Worm (Caenorhabditis elegans) whole organism, midembryonic: ENCODE data around the gene bre-1.

Experiments used
- T22C8.4 ChIP-seq: fragments of 200-800 bp; sonication (Bioruptor generic); IDR thresholded peaks from 2 replicates; pipeline ENCODE4 v1.3.6; 2022; ENCODE audit warnings: missing genetic modification characterization, missing compliant biosample characterization
- cog-1 ChIP-seq: sonication (generic microtip); optimal IDR thresholded peaks from 2 replicates; lab custom pipeline; 2016; ENCODE audit warnings: missing genetic modification characterization, missing compliant biosample characterization
- flt-1 ChIP-seq: fragments of 200-800 bp; sonication (Bioruptor generic); IDR thresholded peaks from 2 replicates; pipeline ENCODE4 v1.3.6; 2022; ENCODE audit warnings: missing genetic modification characterization, missing compliant biosample characterization
- klf-2 ChIP-seq: fragments of 200-800 bp; sonication (Bioruptor generic); conservative IDR thresholded peaks from 2 replicates; pipeline ENCODE4 v1.3.6; 2022; ENCODE audit warnings: missing genetic modification reagents, missing genetic modification characterization, missing compliant biosample characterization
- med-1 ChIP-seq: sonication (generic microtip); optimal IDR thresholded peaks from 2 replicates; lab custom pipeline; 2017; ENCODE audit warnings: missing genetic modification characterization, mild to moderate bottlenecking, missing compliant biosample characterization, antibody characterized with exemption, missing genetic modification reagents; ENCODE audit not compliant: insufficient read depth
- ref-1 ChIP-seq: fragments of 200-800 bp; sonication (Bioruptor generic); conservative IDR thresholded peaks from 2 replicates; pipeline ENCODE4 v1.3.6; 2022; ENCODE audit warnings: missing genetic modification reagents, missing genetic modification characterization, missing compliant biosample characterization
- tab-1 ChIP-seq: fragments of 200-800 bp; sonication (Bioruptor generic); IDR thresholded peaks from 2 replicates; pipeline ENCODE4 v1.3.6; 2022; ENCODE audit warnings: missing genetic modification characterization, missing compliant biosample characterization
- ztf-23 ChIP-seq: fragments of 200-800 bp; sonication (Bioruptor generic); IDR thresholded peaks from 2 replicates; pipeline ENCODE4 v1.3.6; 2022; ENCODE audit warnings: missing genetic modification reagents, missing genetic modification characterization, missing compliant biosample characterization
- ztf-29 ChIP-seq: fragments of 200-800 bp; sonication (Bioruptor generic); IDR thresholded peaks from 2 replicates; pipeline ENCODE4 v1.3.6; 2022; ENCODE audit warnings: missing genetic modification reagents, missing genetic modification characterization, missing compliant biosample characterization

bre-1 gene

DNA sequence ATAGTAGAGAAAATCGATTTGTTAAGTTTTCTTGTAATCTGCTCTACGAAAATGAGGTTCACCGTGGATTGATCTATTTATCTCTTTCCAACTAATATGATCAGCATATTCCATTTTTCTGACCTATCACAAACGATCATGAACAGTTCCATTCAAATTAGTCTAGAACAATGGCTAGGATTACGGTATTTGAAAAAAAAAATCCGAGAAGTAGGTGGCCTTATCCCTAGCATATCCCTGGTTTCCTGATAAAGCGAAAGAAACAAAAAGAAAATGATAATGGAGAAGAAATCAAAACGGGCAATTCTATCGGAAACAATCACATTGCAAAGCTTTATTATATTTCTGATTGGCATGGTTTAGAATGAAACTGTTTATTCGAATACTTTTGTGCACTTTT is 5.7 kb downstream of the bre-1 start, which contains the start of gene mltn-12:
TSS of gene mltn-12 (plus strand) at position 301 of the 400 bp plus-strand sequence.
- TF ChIP-seq med-1 (no peak), flt-1 (GFP tag; lab: Robert Waterston, UW) (no peak), tab-1 (GFP tag; lab: Robert Waterston, UW) (no peak), cog-1 (tag; lab: Kevin White, UChicago) (no peak), ref-1 (GFP tag; lab: Robert Waterston, UW) (no peak), ztf-29 (no peak), klf-2 (GFP tag; lab: Robert Waterston, UW) (no peak), ztf-23 (GFP tag; lab: Robert Waterston, UW) (no peak), T22C8.4 (GFP tag; lab: Robert Waterston, UW) (no peak)

- TF ChIP-seq ztf-29 (no peak), med-1 (no peak), flt-1 (GFP tag; lab: Robert Waterston, UW) (no peak), ztf-23 (GFP tag; lab: Robert Waterston, UW) (no peak), klf-2 (GFP tag; lab: Robert Waterston, UW) (no peak), T22C8.4 (GFP tag; lab: Robert Waterston, UW) (no peak), ref-1 (GFP tag; lab: Robert Waterston, UW) (no peak)
Observed at ce11 chrIV:8994487-8994886, 7.4 kb downstream of the bre-1 start.

DNA sequence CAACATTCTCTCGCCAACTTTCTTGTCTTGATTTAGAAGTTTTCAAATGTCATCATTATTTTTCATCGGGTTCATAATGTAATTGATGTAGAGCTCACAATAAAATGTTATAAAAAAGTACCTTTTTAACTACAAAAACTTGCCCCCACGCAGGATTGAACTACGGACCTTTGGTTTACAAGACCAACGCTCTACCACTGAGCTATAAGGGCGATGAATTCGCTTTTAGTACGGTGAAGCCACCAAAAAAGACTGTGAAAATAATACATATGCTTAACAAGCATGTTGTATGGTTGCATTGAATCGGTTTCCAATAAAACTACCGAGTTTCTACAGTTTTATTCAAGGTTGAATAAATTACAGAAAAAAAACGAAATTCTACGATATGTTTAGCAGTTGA is 13.6 kb downstream of the bre-1 start:
- TF ChIP-seq flt-1 (GFP tag; lab: Robert Waterston, UW) = no peak
- no peak for TF ChIP-seq ztf-29
- no peak for TF ChIP-seq klf-2 (GFP tag; lab: Robert Waterston, UW)
- no peak for TF ChIP-seq T22C8.4 (GFP tag; lab: Robert Waterston, UW)
- TF ChIP-seq ref-1 (GFP tag; lab: Robert Waterston, UW) = no peak
- no peak for TF ChIP-seq cog-1 (tag; lab: Kevin White, UChicago)
- no peak for TF ChIP-seq med-1
- no peak for TF ChIP-seq tab-1 (GFP tag; lab: Robert Waterston, UW)
- no peak for TF ChIP-seq ztf-23 (GFP tag; lab: Robert Waterston, UW)

DNA sequence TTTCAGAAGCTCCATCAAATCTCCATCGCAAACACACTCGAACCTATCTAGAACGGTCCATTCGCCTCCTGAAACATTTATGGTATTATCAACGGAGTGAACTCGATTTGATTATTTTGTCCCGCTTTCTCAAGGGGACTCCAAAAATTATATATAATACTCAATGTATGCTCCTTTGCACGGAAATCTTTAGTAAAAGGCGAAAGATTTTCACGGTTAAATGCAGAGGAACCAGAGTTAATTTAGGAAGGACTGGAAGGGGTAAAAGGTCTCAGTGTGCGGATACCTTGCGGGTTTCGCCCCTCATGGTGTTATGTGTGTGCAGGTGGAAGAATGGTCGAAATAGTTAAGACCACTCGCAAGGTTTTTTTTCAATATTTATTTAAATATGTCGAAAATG is 14.1 kb downstream of the bre-1 start:
- no peak for TF ChIP-seq ztf-23 (GFP tag; lab: Robert Waterston, UW)
- no peak for TF ChIP-seq tab-1 (GFP tag; lab: Robert Waterston, UW)
- no peak for TF ChIP-seq klf-2 (GFP tag; lab: Robert Waterston, UW)
- no peak for TF ChIP-seq ref-1 (GFP tag; lab: Robert Waterston, UW)
- no peak for TF ChIP-seq flt-1 (GFP tag; lab: Robert Waterston, UW)
- TF ChIP-seq T22C8.4 (GFP tag; lab: Robert Waterston, UW) = no peak
- TF ChIP-seq med-1 = no peak
- no peak for TF ChIP-seq ztf-29
- no peak for TF ChIP-seq cog-1 (tag; lab: Kevin White, UChicago)

DNA sequence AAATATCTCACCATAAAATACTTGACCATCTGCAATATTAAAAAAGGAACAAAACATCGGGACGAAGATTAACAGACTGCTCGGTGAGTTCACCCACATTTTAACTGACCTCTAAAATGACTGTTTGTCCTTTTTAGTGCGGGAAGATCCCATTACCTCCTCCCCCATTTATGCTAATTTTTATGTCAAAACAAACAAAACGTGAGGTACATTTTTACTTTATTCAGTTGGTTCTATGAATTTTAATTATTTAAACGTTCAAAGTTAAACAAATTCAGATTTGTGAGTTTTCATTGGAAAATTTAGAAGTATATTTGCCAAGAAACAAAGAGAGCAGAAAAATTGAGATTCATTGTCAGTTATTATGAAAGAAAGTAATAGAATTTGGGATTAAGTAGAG is 15.6 kb downstream of the bre-1 start, which contains the start of gene C53D6.8:
TSS of gene C53D6.8 (minus strand) at position 101 of the 400 bp plus-strand sequence.
- TF ChIP-seq ref-1 (GFP tag; lab: Robert Waterston, UW) (no peak), ztf-23 (GFP tag; lab: Robert Waterston, UW) (no peak), cog-1 (tag; lab: Kevin White, UChicago) (no peak)

ce11 chrIV:9005310-9005709 is 18.2 kb downstream of the bre-1 start, which contains the start of gene unc-129:
unc-129 (minus strand) TSS chrIV:9005410.
- no peak for TF ChIP-seq med-1
- TF ChIP-seq tab-1 (GFP tag; lab: Robert Waterston, UW) = no peak
- TF ChIP-seq T22C8.4 (GFP tag; lab: Robert Waterston, UW) = no peak
- TF ChIP-seq ztf-29 = no peak
- no peak for TF ChIP-seq ztf-23 (GFP tag; lab: Robert Waterston, UW)
- TF ChIP-seq klf-2 (GFP tag; lab: Robert Waterston, UW) = no peak
- no peak for TF ChIP-seq ref-1 (GFP tag; lab: Robert Waterston, UW)
- TF ChIP-seq flt-1 (GFP tag; lab: Robert Waterston, UW) = no peak
- TF ChIP-seq cog-1 (tag; lab: Kevin White, UChicago) = no peak

- no peak for TF ChIP-seq flt-1 (GFP tag; lab: Robert Waterston, UW)
- TF ChIP-seq tab-1 (GFP tag; lab: Robert Waterston, UW) = no peak
- TF ChIP-seq T22C8.4 (GFP tag; lab: Robert Waterston, UW) = no peak
- TF ChIP-seq cog-1 (tag; lab: Kevin White, UChicago) = no peak
- no peak for TF ChIP-seq med-1
- no peak for TF ChIP-seq klf-2 (GFP tag; lab: Robert Waterston, UW)
- TF ChIP-seq ztf-29 = no peak
- no peak for TF ChIP-seq ztf-23 (GFP tag; lab: Robert Waterston, UW)
- TF ChIP-seq ref-1 (GFP tag; lab: Robert Waterston, UW) = no peak
Observed at ce11 chrIV:9007947-9008346, 20.9 kb downstream of the bre-1 start.

ce11 chrIV:9010257-9010656 is 23.2 kb downstream of the bre-1 start, which contains the start of gene C53D6.11:
C53D6.11 (plus strand) TSS chrIV:9010584.
- no peak for TF ChIP-seq tab-1 (GFP tag; lab: Robert Waterston, UW)
- no peak for TF ChIP-seq flt-1 (GFP tag; lab: Robert Waterston, UW)
- TF ChIP-seq klf-2 (GFP tag; lab: Robert Waterston, UW) = no peak
- TF ChIP-seq ztf-23 (GFP tag; lab: Robert Waterston, UW) = no peak
- no peak for TF ChIP-seq med-1
- TF ChIP-seq ref-1 (GFP tag; lab: Robert Waterston, UW) = no peak
- TF ChIP-seq ztf-29 = no peak
- no peak for TF ChIP-seq cog-1 (tag; lab: Kevin White, UChicago)
- TF ChIP-seq T22C8.4 (GFP tag; lab: Robert Waterston, UW) = no peak

ce11 chrIV:9016477-9016876 is 29.4 kb downstream of the bre-1 start, which contains the start of gene acc-2:
acc-2 (plus strand) TSS chrIV:9016777.
- TF ChIP-seq klf-2 (GFP tag; lab: Robert Waterston, UW) (no peak), ztf-23 (GFP tag; lab: Robert Waterston, UW) (no peak), med-1 (no peak), tab-1 (GFP tag; lab: Robert Waterston, UW) (no peak), cog-1 (tag; lab: Kevin White, UChicago) (no peak), T22C8.4 (GFP tag; lab: Robert Waterston, UW) (no peak), ztf-29 (no peak), ref-1 (GFP tag; lab: Robert Waterston, UW) (no peak), flt-1 (GFP tag; lab: Robert Waterston, UW) (no peak)
